Fruit fly (Drosophila melanogaster): Measurements from ENCODE around the gene CG15432.

DNA sequence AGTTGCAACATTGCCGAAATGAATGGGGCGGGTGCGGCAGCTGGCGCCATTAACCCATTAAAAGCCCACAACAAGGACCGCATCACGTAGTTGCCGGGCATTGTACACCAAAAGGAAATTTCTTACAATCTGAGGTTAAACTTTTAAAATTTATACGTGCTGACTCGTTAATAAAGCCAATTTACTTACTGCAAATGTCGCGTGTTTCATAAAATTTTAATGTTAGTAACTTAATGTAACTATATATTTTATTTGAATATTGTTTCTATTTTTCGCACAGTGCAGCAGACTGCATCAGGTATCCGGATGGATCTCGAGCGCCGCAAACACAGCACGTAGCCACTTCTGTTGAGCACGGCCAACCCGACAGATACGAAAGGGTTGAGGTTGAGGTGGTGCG lies 25.2 kb upstream of the CG15432 start:
- TF ChIP-seq kay (GFP tag; ENCODE audit: borderline replicate concordance) (no peak), CG7045 (GFP tag; optimal IDR thresholded peaks at IDR 0.05) (peak; percentile 36)
